Worm (Caenorhabditis elegans) whole organism, L1 larva: Measurements from ENCODE around the gene tag-196.
"Not testable (repeated sequence)": the region's sequence is repeated elsewhere in the genome, so short reads cannot be mapped to it uniquely, and the experiment has no call there.

Experiments used
- ama-1 ChIP-seq: fragments of 150-350 bp; optimal IDR thresholded peaks from 2 replicates; lab custom pipeline; 2014
- lin-15B ChIP-seq: fragments of 150-350 bp; sonication (generic microtip); optimal IDR thresholded peaks from 3 replicates; lab custom pipeline; 2014; ENCODE audit warnings: missing biosample characterization, missing genetic modification characterization
- nhr-11 ChIP-seq: fragments of 150-350 bp; optimal IDR thresholded peaks from 2 replicates; lab custom pipeline; 2014; ENCODE audit warnings: missing biosample characterization, missing genetic modification characterization
- sox-4 ChIP-seq: sonication (generic microtip); optimal IDR thresholded peaks from 2 replicates; lab custom pipeline; 2016; ENCODE audit warnings: missing genetic modification characterization, missing compliant biosample characterization

ce11 chrV:8574762-8575161 is 20.0 kb upstream of the tag-196 start, which contains the start of gene F25G6.1:
- TF ChIP-seq sox-4; nhr-11 (tag; lab: Kevin White, UChicago); ama-1; lin-15B (tag; lab: Kevin White, UChicago): not testable (repeated sequence)
